Fruit fly (Drosophila melanogaster): Measurements from ENCODE around the gene CG43400.

dm6 chr2L:8528318-8528717, 37.8 kb downstream of the CG43400 start, which contains the start of the genes lmgA and lmgB:
- no peak for TF ChIP-seq CG14655 (GFP tag; optimal IDR thresholded peaks at IDR 0.05)
- TF ChIP-seq Pif1A (GFP tag; optimal IDR thresholded peaks at IDR 0.05), result no peak
- TF ChIP-seq CG4496 (GFP tag; IDR thresholded peaks at IDR 0.05), result no peak
- TF ChIP-seq Pif1B (GFP tag; optimal IDR thresholded peaks at IDR 0.05), result no peak
- no peak for TF ChIP-seq CG13204 (GFP tag; optimal IDR thresholded peaks at IDR 0.05)
- no peak for TF ChIP-seq gl (tag; optimal IDR thresholded peaks at IDR 0.05)
- no peak for TF ChIP-seq Snoo (tag; optimal IDR thresholded peaks at IDR 0.05)
- no peak for TF ChIP-seq rn (GFP tag; IDR thresholded peaks at IDR 0.05)
- TF ChIP-seq Ets98B (GFP tag; IDR thresholded peaks at IDR 0.05), result no peak
- no peak for TF ChIP-seq CG15710 (tag; optimal IDR thresholded peaks at IDR 0.05)
- TF ChIP-seq EcR (GFP tag; optimal IDR thresholded peaks at IDR 0.05), result no peak
- TF ChIP-seq fd96Ca (GFP tag; IDR thresholded peaks at IDR 0.05), result no peak
- no peak for TF ChIP-seq CG12605 (GFP tag; IDR thresholded peaks at IDR 0.05)

Data from whole organism, pupa.